Worm (Caenorhabditis elegans): ENCODE data around the gene knl-1.

Gene knl-1

ce11 chrIII:8226178-8226577 lies 24.3 kb upstream of the knl-1 start, which contains the start of gene rfs-1:
rfs-1 (plus strand) TSS chrIII:8226478.
- TF ChIP-seq cog-1 (tag; optimal IDR thresholded peaks at IDR 0.05), result no peak
- TF ChIP-seq T22C8.4 (GFP tag; IDR thresholded peaks at IDR 0.05), result no peak

- TF ChIP-seq flt-1 (GFP tag; IDR thresholded peaks at IDR 0.05), result peak; percentile 63
- no peak for TF ChIP-seq ref-1 (GFP tag; conservative IDR thresholded peaks at IDR 0.05)
Observed at ce11 chrIII:8227511-8227910, 22.9 kb upstream of the knl-1 start, which contains the start of gene fbxl-1. fbxl-1 (plus strand) TSS chrIII:8227830.

- no peak for TF ChIP-seq ref-1 (GFP tag; conservative IDR thresholded peaks at IDR 0.05)
- no peak for TF ChIP-seq cog-1 (tag; optimal IDR thresholded peaks at IDR 0.05)
- no peak for TF ChIP-seq ztf-29 (GFP tag; IDR thresholded peaks at IDR 0.05)
- no peak for TF ChIP-seq klf-2 (GFP tag; conservative IDR thresholded peaks at IDR 0.05)
- no peak for TF ChIP-seq T22C8.4 (GFP tag; IDR thresholded peaks at IDR 0.05)
- no peak for TF ChIP-seq tab-1 (GFP tag; IDR thresholded peaks at IDR 0.05)
- no peak for TF ChIP-seq ztf-23 (GFP tag; IDR thresholded peaks at IDR 0.05)
- no peak for TF ChIP-seq flt-1 (GFP tag; IDR thresholded peaks at IDR 0.05)
- TF ChIP-seq med-1 (GFP tag; optimal IDR thresholded peaks at IDR 0.05; ENCODE audit: insufficient read depth), result no peak
Observed at ce11 chrIII:8228916-8229315, 21.5 kb upstream of the knl-1 start.

- TF ChIP-seq tab-1 (GFP tag; IDR thresholded peaks at IDR 0.05) (no peak), flt-1 (GFP tag; IDR thresholded peaks at IDR 0.05) (no peak), ztf-29 (GFP tag; IDR thresholded peaks at IDR 0.05) (no peak), ref-1 (GFP tag; conservative IDR thresholded peaks at IDR 0.05) (no peak), klf-2 (GFP tag; conservative IDR thresholded peaks at IDR 0.05) (no peak)
Observed at ce11 chrIII:8229480-8229879, 21.0 kb upstream of the knl-1 start.

DNA sequence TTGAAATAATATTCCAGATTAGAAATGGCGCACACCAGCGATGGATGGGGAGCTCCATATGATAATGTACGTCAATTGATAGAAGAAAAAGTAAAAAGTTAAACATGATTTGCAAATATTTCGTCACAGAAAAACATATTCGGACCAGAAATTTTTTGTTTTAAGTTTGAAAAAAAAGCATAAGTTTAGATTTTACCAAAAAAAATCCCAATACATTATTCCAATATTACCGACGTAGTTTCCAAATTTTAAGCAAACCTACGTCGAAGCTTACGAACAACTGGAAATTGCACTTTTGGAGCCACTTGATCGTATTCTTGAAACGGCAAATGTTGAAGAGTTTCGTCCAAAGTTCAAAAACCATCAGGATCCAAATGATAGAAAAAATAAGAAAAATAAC lies 17.8 kb upstream of the knl-1 start, which contains the start of gene henn-1:
Gene henn-1, plus strand, starts transcription at position 18 of the 400 bp plus-strand sequence.
- TF ChIP-seq cog-1 (tag; optimal IDR thresholded peaks at IDR 0.05) (no peak), ztf-23 (GFP tag; IDR thresholded peaks at IDR 0.05) (no peak), ref-1 (GFP tag; conservative IDR thresholded peaks at IDR 0.05) (no peak), ztf-29 (GFP tag; IDR thresholded peaks at IDR 0.05) (no peak), T22C8.4 (GFP tag; IDR thresholded peaks at IDR 0.05) (no peak), klf-2 (GFP tag; conservative IDR thresholded peaks at IDR 0.05) (no peak), med-1 (GFP tag; optimal IDR thresholded peaks at IDR 0.05; ENCODE audit: insufficient read depth) (no peak), tab-1 (GFP tag; IDR thresholded peaks at IDR 0.05) (no peak), flt-1 (GFP tag; IDR thresholded peaks at IDR 0.05) (no peak)

DNA sequence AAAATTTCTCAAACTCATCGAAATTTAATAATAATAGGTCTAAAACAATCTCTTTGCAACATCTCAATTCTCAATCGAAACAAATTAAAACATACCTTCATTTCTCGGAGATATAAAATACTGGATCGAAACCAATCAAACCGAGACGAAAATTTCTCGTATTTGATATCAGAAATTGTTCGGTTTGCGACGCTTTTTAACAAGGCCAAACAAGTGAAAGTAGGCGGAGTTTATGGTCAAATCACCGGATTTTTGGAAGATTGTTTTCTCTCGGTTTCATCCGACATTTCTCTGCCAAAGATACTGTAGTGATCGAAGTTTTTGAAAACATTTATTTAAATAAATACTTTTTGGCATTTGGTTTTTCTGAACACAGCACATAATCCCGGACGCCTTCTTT lies 15.1 kb upstream of the knl-1 start, which contains the start of gene C02F5.14:
Gene C02F5.14, minus strand, starts transcription at position 157 of the 400 bp plus-strand sequence.
- TF ChIP-seq ztf-23 (GFP tag; IDR thresholded peaks at IDR 0.05) (no peak), cog-1 (tag; optimal IDR thresholded peaks at IDR 0.05) (no peak), flt-1 (GFP tag; IDR thresholded peaks at IDR 0.05) (no peak), med-1 (GFP tag; optimal IDR thresholded peaks at IDR 0.05; ENCODE audit: insufficient read depth) (no peak), klf-2 (GFP tag; conservative IDR thresholded peaks at IDR 0.05) (no peak), ztf-29 (GFP tag; IDR thresholded peaks at IDR 0.05) (no peak), ref-1 (GFP tag; conservative IDR thresholded peaks at IDR 0.05) (no peak)

ce11 chrIII:8235880-8236279 lies 14.6 kb upstream of the knl-1 start, which contains the start of gene C02F5.5:
C02F5.5 (plus strand) TSS chrIII:8236180.
- no peak for TF ChIP-seq ztf-23 (GFP tag; IDR thresholded peaks at IDR 0.05)

ce11 chrIII:8237827-8238226 lies 12.6 kb upstream of the knl-1 start, which contains the start of gene tsp-2:
tsp-2 (minus strand) TSS chrIII:8237935.
- TF ChIP-seq tab-1 (GFP tag; IDR thresholded peaks at IDR 0.05) (no peak), cog-1 (tag; optimal IDR thresholded peaks at IDR 0.05) (no peak)

DNA sequence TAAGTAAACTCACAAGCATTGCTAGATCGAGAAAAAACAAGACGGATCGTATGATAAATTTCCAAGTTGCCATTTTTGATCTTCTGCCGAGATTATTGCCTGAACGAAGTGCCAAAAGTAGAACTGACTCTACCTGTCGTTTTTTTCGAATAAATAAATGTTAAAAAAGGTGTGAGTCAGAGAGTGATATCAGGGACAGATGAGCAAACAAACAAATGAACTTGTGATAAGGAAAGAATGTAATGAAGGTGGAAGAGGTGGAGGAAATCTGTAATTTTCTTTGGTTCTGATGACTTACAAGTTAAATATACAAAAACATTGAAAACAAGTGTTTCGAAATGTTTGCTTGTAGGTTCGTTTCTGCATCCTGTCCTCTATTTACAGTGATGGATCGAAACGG lies 11.1 kb upstream of the knl-1 start, which contains the start of gene tsp-1:
Gene tsp-1, minus strand, starts transcription at position 99 of the 400 bp plus-strand sequence.
- no peak for TF ChIP-seq ztf-23 (GFP tag; IDR thresholded peaks at IDR 0.05)
- TF ChIP-seq klf-2 (GFP tag; conservative IDR thresholded peaks at IDR 0.05), result no peak
- no peak for TF ChIP-seq flt-1 (GFP tag; IDR thresholded peaks at IDR 0.05)
- no peak for TF ChIP-seq T22C8.4 (GFP tag; IDR thresholded peaks at IDR 0.05)
- no peak for TF ChIP-seq med-1 (GFP tag; optimal IDR thresholded peaks at IDR 0.05; ENCODE audit: insufficient read depth)
- TF ChIP-seq ztf-29 (GFP tag; IDR thresholded peaks at IDR 0.05), result no peak
- no peak for TF ChIP-seq cog-1 (tag; optimal IDR thresholded peaks at IDR 0.05)
- TF ChIP-seq ref-1 (GFP tag; conservative IDR thresholded peaks at IDR 0.05), result no peak
- TF ChIP-seq tab-1 (GFP tag; IDR thresholded peaks at IDR 0.05), result no peak

DNA sequence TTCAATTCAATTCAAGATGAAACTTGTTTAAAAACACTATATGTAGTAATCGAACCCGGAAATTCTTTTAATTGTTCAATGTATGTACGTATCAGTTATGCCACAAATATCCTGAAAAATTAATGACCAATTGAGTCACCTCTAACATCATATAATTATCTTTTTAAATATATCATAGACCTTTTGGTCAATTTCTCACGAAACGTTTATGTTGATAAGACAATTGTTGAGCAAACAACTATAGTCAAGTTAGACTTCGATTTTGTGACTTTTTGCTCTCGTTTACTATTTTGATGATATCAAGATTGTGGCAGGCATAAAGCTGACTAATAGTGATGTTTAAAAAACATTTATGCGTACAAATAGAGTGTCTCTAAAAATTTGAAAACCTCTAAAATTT lies 10.2 kb upstream of the knl-1 start:
- TF ChIP-seq ref-1 (GFP tag; conservative IDR thresholded peaks at IDR 0.05), result no peak
- TF ChIP-seq flt-1 (GFP tag; IDR thresholded peaks at IDR 0.05), result no peak
- no peak for TF ChIP-seq ztf-29 (GFP tag; IDR thresholded peaks at IDR 0.05)
- TF ChIP-seq cog-1 (tag; optimal IDR thresholded peaks at IDR 0.05), result no peak
- TF ChIP-seq T22C8.4 (GFP tag; IDR thresholded peaks at IDR 0.05), result no peak
- no peak for TF ChIP-seq klf-2 (GFP tag; conservative IDR thresholded peaks at IDR 0.05)
- no peak for TF ChIP-seq ztf-23 (GFP tag; IDR thresholded peaks at IDR 0.05)
- TF ChIP-seq tab-1 (GFP tag; IDR thresholded peaks at IDR 0.05), result no peak
- no peak for TF ChIP-seq med-1 (GFP tag; optimal IDR thresholded peaks at IDR 0.05; ENCODE audit: insufficient read depth)

ce11 chrIII:8240948-8241347 lies 9.5 kb upstream of the knl-1 start:
- no peak for TF ChIP-seq ztf-23 (GFP tag; IDR thresholded peaks at IDR 0.05)
- TF ChIP-seq ztf-29 (GFP tag; IDR thresholded peaks at IDR 0.05), result no peak
- no peak for TF ChIP-seq cog-1 (tag; optimal IDR thresholded peaks at IDR 0.05)
- TF ChIP-seq med-1 (GFP tag; optimal IDR thresholded peaks at IDR 0.05; ENCODE audit: insufficient read depth), result no peak
- no peak for TF ChIP-seq T22C8.4 (GFP tag; IDR thresholded peaks at IDR 0.05)
- TF ChIP-seq flt-1 (GFP tag; IDR thresholded peaks at IDR 0.05), result no peak

All from whole organism, midembryonic.